Fruit fly (Drosophila melanogaster): ENCODE data around the gene CG5376.

The CG5376 gene

dm6 chr3R:22465138-22465537 lies 23.6 kb downstream of the CG5376 start:
- TF ChIP-seq CG7368 (GFP tag; optimal IDR thresholded peaks at IDR 0.05) (no peak), cyc (GFP tag; optimal IDR thresholded peaks at IDR 0.05) (no peak), Sox14 (GFP tag; optimal IDR thresholded peaks at IDR 0.05) (no peak), achi (GFP tag; optimal IDR thresholded peaks at IDR 0.05) (no peak), spab (GFP tag; optimal IDR thresholded peaks at IDR 0.05) (no peak), fd85E (GFP tag; optimal IDR thresholded peaks at IDR 0.05) (no peak), CG3032 (tag; optimal IDR thresholded peaks at IDR 0.05) (no peak), net (GFP tag; optimal IDR thresholded peaks at IDR 0.05) (no peak), Met (GFP tag; optimal IDR thresholded peaks at IDR 0.05) (no peak), CG11762 (GFP tag; optimal IDR thresholded peaks at IDR 0.05; ENCODE audit: insufficient read depth) (no peak), CG8119 (GFP tag; IDR thresholded peaks at IDR 0.05) (no peak), svp (GFP tag) (peak; percentile 97), vri (GFP tag; optimal IDR thresholded peaks at IDR 0.05) (peak; percentile 32), CG6808 (GFP tag; optimal IDR thresholded peaks at IDR 0.05) (no peak), CG10669 (GFP tag; optimal IDR thresholded peaks at IDR 0.05) (no peak), CG8319 (GFP tag; optimal IDR thresholded peaks at IDR 0.05) (no peak), Sox15 (GFP tag; optimal IDR thresholded peaks at IDR 0.05) (no peak), esn (GFP tag; optimal IDR thresholded peaks at IDR 0.05) (no peak)

dm6 chr3R:22464611-22465113 lies 24.1 kb downstream of the CG5376 start, which contains the start of gene CG7054:
TSS of gene CG7054 (plus strand) at chr3R:22464985.
- no peak for TF ChIP-seq CG3919 (GFP tag; optimal IDR thresholded peaks at IDR 0.05)
- peak; percentile 19 for TF ChIP-seq Sox14 (GFP tag; optimal IDR thresholded peaks at IDR 0.05)
- no peak for TF ChIP-seq CG1621 (tag; optimal IDR thresholded peaks at IDR 0.05)
- TF ChIP-seq Gug (GFP tag; IDR thresholded peaks at IDR 0.05): 0 out of 2 replicates have a peak, but pooled peaks have one; percentile 13
- peak; percentile 76 for TF ChIP-seq Eip78C (GFP tag)
- TF ChIP-seq esn (GFP tag; optimal IDR thresholded peaks at IDR 0.05): peak; percentile 40

dm6 chr3R:22461673-22462585 lies 26.8 kb downstream of the CG5376 start, which contains the start of the genes Rpn7 and AP-2mu:
TSS of gene Rpn7 (minus strand) at chr3R:22462054.
TSS of gene AP-2mu (plus strand) at chr3R:22462455.
- TF ChIP-seq Eip78C (GFP tag) (peak; percentile 21), CG32006 (GFP tag; optimal IDR thresholded peaks at IDR 0.05) (no peak), svp (GFP tag) (peak; percentile 73), topi (GFP tag; optimal IDR thresholded peaks at IDR 0.05) (peak; percentile 7), esn (GFP tag; optimal IDR thresholded peaks at IDR 0.05) (peak; percentile 12), CG10631 (GFP tag; optimal IDR thresholded peaks at IDR 0.05) (peak; percentile 21), CG6792 (GFP tag; optimal IDR thresholded peaks at IDR 0.05) (no peak)

dm6 chr3R:22456007-22456406 lies 32.7 kb downstream of the CG5376 start:
- no peak for TF ChIP-seq Ets96B (tag; optimal IDR thresholded peaks at IDR 0.05)
- TF ChIP-seq fd59A (GFP tag; optimal IDR thresholded peaks at IDR 0.05): no peak
- peak; percentile 25 for TF ChIP-seq fkh (GFP tag; optimal IDR thresholded peaks at IDR 0.05)
- TF ChIP-seq Eip78C (GFP tag): peak; percentile 15

DNA sequence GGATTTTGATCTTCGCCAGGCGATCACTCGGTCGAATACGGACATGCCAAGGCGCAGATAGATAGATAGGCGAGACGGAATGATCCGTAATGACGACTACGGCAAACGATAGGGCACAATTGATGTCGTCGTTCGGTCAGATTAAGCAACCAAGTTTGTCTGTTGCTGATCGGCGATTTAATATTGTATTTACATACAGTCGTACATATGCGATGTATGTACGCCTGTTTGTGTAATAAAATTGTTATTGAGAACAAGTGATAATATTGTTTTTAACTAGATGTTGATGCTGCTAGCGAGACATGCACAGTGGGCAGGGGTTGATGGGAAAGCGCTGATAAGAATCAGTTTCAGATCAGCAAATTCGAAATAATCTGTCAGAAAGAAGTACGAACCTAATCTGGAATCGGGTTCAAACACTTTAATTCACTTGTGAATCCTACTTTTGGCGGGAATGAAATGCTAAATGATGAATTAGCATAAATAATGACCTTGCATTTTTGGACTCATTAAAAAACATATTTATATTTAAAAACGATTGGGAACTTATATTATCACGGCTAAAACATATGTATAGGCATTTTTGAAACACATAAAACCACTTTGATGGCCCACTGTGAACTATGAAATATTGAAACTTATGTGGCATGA lies 33.3 kb downstream of the CG5376 start:
- TF ChIP-seq CG1621 (tag; optimal IDR thresholded peaks at IDR 0.05) (peak; percentile 18), Hr39 (GFP tag; optimal IDR thresholded peaks at IDR 0.05) (no peak), CG11762 (GFP tag; optimal IDR thresholded peaks at IDR 0.05; ENCODE audit: insufficient read depth) (peak; percentile 37), OdsH (GFP tag; optimal IDR thresholded peaks at IDR 0.05) (no peak), Sox14 (GFP tag; optimal IDR thresholded peaks at IDR 0.05) (peak; percentile 32), CG7368 (GFP tag; optimal IDR thresholded peaks at IDR 0.05) (no peak), CG34406 (GFP tag; optimal IDR thresholded peaks at IDR 0.05) (peak; percentile 32), Ets96B (tag; optimal IDR thresholded peaks at IDR 0.05) (peak; percentile 45), Smox (GFP tag; optimal IDR thresholded peaks at IDR 0.05) (no peak), Eip75B (GFP tag; optimal IDR thresholded peaks at IDR 0.05) (peak; percentile 52), CG10631 (GFP tag; optimal IDR thresholded peaks at IDR 0.05) (peak; percentile 20), achi (GFP tag; optimal IDR thresholded peaks at IDR 0.05) (peak; percentile 52), CG6808 (GFP tag; optimal IDR thresholded peaks at IDR 0.05) (peak; percentile 53), dac (GFP tag; optimal IDR thresholded peaks at IDR 0.05) (no peak), CG32006 (GFP tag; optimal IDR thresholded peaks at IDR 0.05) (peak; percentile 72), spab (GFP tag; optimal IDR thresholded peaks at IDR 0.05) (peak; percentile 54), CG8632 (GFP tag; optimal IDR thresholded peaks at IDR 0.05) (peak; percentile 29), Eip78C (GFP tag) (peak; percentile 88), fd59A (GFP tag; optimal IDR thresholded peaks at IDR 0.05) (peak; percentile 16), CG11902 (GFP tag; optimal IDR thresholded peaks at IDR 0.05) (peak; percentile 13), CG16779 (tag; optimal IDR thresholded peaks at IDR 0.05) (peak; percentile 35), fkh (GFP tag; optimal IDR thresholded peaks at IDR 0.05) (no peak), CG8119 (GFP tag; IDR thresholded peaks at IDR 0.05) (0 out of 3 replicates have a peak, but pooled peaks have one; percentile 22)
